Worm (Caenorhabditis elegans): ENCODE results near the gene mlt-9.
A peak's percentile ranks its signal among the peaks of the same experiment; 100 is the strongest.

mlt-9 gene

ce11 chrX:15107747-15108252 is at the start of gene mlt-9:
TSS of gene mlt-9 (minus strand) at chrX:15107797.
- TF ChIP-seq ref-2 (tag; optimal IDR thresholded peaks at IDR 0.05), result peak; percentile 21
- TF ChIP-seq ttx-3 (tag; optimal IDR thresholded peaks at IDR 0.05), result no peak
- TF ChIP-seq elt-4 (tag; optimal IDR thresholded peaks at IDR 0.05), result no peak
- peak; percentile 4 for TF ChIP-seq fkh-6 (tag; optimal IDR thresholded peaks at IDR 0.05)
- TF ChIP-seq ceh-34 (tag; optimal IDR thresholded peaks at IDR 0.05), result no peak
- TF ChIP-seq ceh-24 (tag; optimal IDR thresholded peaks at IDR 0.05), result no peak
- TF ChIP-seq elt-2 (tag; optimal IDR thresholded peaks at IDR 0.05), result no peak
- TF ChIP-seq C08G9.2 (tag; optimal IDR thresholded peaks at IDR 0.05), result peak; percentile 18

- TF ChIP-seq eyg-1 (tag; optimal IDR thresholded peaks at IDR 0.05) (no peak), pag-3 (tag; optimal IDR thresholded peaks at IDR 0.05; ENCODE audit: borderline replicate concordance) (no peak), ceh-19 (GFP tag; optimal IDR thresholded peaks at IDR 0.05) (no peak), unc-42 (tag; optimal IDR thresholded peaks at IDR 0.05) (peak; percentile 94), ceh-31 (tag; optimal IDR thresholded peaks at IDR 0.05) (peak; percentile 74), ceh-48 (tag; optimal IDR thresholded peaks at IDR 0.05) (no peak), ama-1 (optimal IDR thresholded peaks at IDR 0.05) (no peak)
Observed at ce11 chrX:15155054-15155453, 47.5 kb upstream of the mlt-9 start.

- peak; percentile 16 for TF ChIP-seq unc-42 (tag; optimal IDR thresholded peaks at IDR 0.05)
- TF ChIP-seq ceh-31 (tag; optimal IDR thresholded peaks at IDR 0.05), result peak; percentile 25
- TF ChIP-seq ceh-30 (tag; optimal IDR thresholded peaks at IDR 0.05), result no peak
- peak; percentile 69 for TF ChIP-seq unc-55 (GFP tag; optimal IDR thresholded peaks at IDR 0.05)
- peak; percentile 3 for TF ChIP-seq rnt-1 (tag; optimal IDR thresholded peaks at IDR 0.05)
Observed at ce11 chrX:15148831-15149230, 41.2 kb upstream of the mlt-9 start.

ce11 chrX:15148389-15148788 is 40.8 kb upstream of the mlt-9 start:
- TF ChIP-seq T23F11.4 (GFP tag; optimal IDR thresholded peaks at IDR 0.05), result no peak
- no peak for TF ChIP-seq elt-4 (tag; optimal IDR thresholded peaks at IDR 0.05)
- TF ChIP-seq tbx-2 (tag; optimal IDR thresholded peaks at IDR 0.05), result no peak
- TF ChIP-seq ttx-3 (tag; optimal IDR thresholded peaks at IDR 0.05), result no peak
- TF ChIP-seq sdc-2 (tag; optimal IDR thresholded peaks at IDR 0.05), result no peak
- no peak for TF ChIP-seq unc-3 (GFP tag; conservative IDR thresholded peaks at IDR 0.05)
- TF ChIP-seq unc-3 (tag; optimal IDR thresholded peaks at IDR 0.05), result no peak
- no peak for TF ChIP-seq ceh-9 (tag; optimal IDR thresholded peaks at IDR 0.05)
- no peak for TF ChIP-seq mec-3 (tag; optimal IDR thresholded peaks at IDR 0.05; ENCODE audit: borderline replicate concordance)
- TF ChIP-seq dve-1 (tag; optimal IDR thresholded peaks at IDR 0.05), result no peak
- TF ChIP-seq npax-4 (tag; optimal IDR thresholded peaks at IDR 0.05), result no peak
- no peak for TF ChIP-seq ceh-18 (tag; optimal IDR thresholded peaks at IDR 0.05)
- no peak for TF ChIP-seq hlh-13 (GFP tag; optimal IDR thresholded peaks at IDR 0.05)
- TF ChIP-seq tbx-7 (tag; optimal IDR thresholded peaks at IDR 0.05), result no peak
- no peak for TF ChIP-seq pros-1 (tag; optimal IDR thresholded peaks at IDR 0.05)
- no peak for TF ChIP-seq eyg-1 (tag; optimal IDR thresholded peaks at IDR 0.05)
- no peak for TF ChIP-seq ceh-2 (tag; optimal IDR thresholded peaks at IDR 0.05)
- no peak for TF ChIP-seq ets-4 (tag; optimal IDR thresholded peaks at IDR 0.05)
- TF ChIP-seq hlh-30 (tag; optimal IDR thresholded peaks at IDR 0.05; ENCODE audit: insufficient read depth), result no peak
- TF ChIP-seq ceh-48 (tag; optimal IDR thresholded peaks at IDR 0.05), result no peak

- TF ChIP-seq K09A11.1 (tag; optimal IDR thresholded peaks at IDR 0.05; ENCODE audit: insufficient read depth), result no peak
- TF ChIP-seq sox-2 (GFP tag; IDR thresholded peaks at IDR 0.05), result no peak
- no peak for TF ChIP-seq nhr-11 (tag; optimal IDR thresholded peaks at IDR 0.05)
- TF ChIP-seq madf-2 (tag; optimal IDR thresholded peaks at IDR 0.05), result no peak
- no peak for TF ChIP-seq hlh-15 (tag; optimal IDR thresholded peaks at IDR 0.05)
- no peak for TF ChIP-seq lim-6 (tag; optimal IDR thresholded peaks at IDR 0.05)
- no peak for TF ChIP-seq ref-2 (tag; optimal IDR thresholded peaks at IDR 0.05)
- no peak for TF ChIP-seq ceh-48 (tag; optimal IDR thresholded peaks at IDR 0.05)
- no peak for TF ChIP-seq npax-4 (tag; optimal IDR thresholded peaks at IDR 0.05)
Observed at ce11 chrX:15147640-15148039, 40.0 kb upstream of the mlt-9 start, which contains the start of gene unc-7. TSS of gene unc-7 (minus strand) at chrX:15147740.
